Fruit fly (Drosophila melanogaster): ENCODE data around the gene cm.

cm gene

dm6 chrX:7014931-7015428, 4.0 kb upstream of the cm start (continued):
- no peak; the same call in 1 of the 2 replicates for TF ChIP-seq stc (GFP tag; IDR thresholded peaks at IDR 0.05)
- TF ChIP-seq CG3281 (GFP tag; optimal IDR thresholded peaks at IDR 0.05): peak; percentile 25
- TF ChIP-seq Xrp1 (GFP tag; IDR thresholded peaks at IDR 0.05): peak; percentile 55
- peak; percentile 27 for TF ChIP-seq Mad (GFP tag; optimal IDR thresholded peaks at IDR 0.05)
- peak; percentile 15; the same call in 1 of the 2 replicates for TF ChIP-seq Taf1 (GFP tag; IDR thresholded peaks at IDR 0.05)
- no peak for TF ChIP-seq jigr1 (GFP tag; IDR thresholded peaks at IDR 0.05)
- peak; percentile 85 for TF ChIP-seq Bgb (GFP tag; IDR thresholded peaks at IDR 0.05; ENCODE audit: partially characterized antibody)
- 0 out of 2 replicates have a peak, but pooled peaks have one; percentile 26 for TF ChIP-seq CG31441 (GFP tag; IDR thresholded peaks at IDR 0.05)
- no peak for TF ChIP-seq Trl (optimal IDR thresholded peaks at IDR 0.05)
- TF ChIP-seq Trl (GFP tag; optimal IDR thresholded peaks at IDR 0.05): peak; percentile 67
- no peak for TF ChIP-seq tup (GFP tag; optimal IDR thresholded peaks at IDR 0.05)
- TF ChIP-seq Hr51 (GFP tag; optimal IDR thresholded peaks at IDR 0.05): peak in 1 of 2 experiments; percentile 34
- peak; percentile 74 for TF ChIP-seq mam (GFP tag; optimal IDR thresholded peaks at IDR 0.05)
- TF ChIP-seq knrl (GFP tag; IDR thresholded peaks at IDR 0.05; ENCODE audit: partially characterized antibody): peak; percentile 62
- peak; percentile 44 for TF ChIP-seq en (GFP tag; optimal IDR thresholded peaks at IDR 0.05)
- peak; percentile 9 for TF ChIP-seq Asciz (GFP tag; optimal IDR thresholded peaks at IDR 0.05)
- peak; percentile 40 for TF ChIP-seq jumu (GFP tag; optimal IDR thresholded peaks at IDR 0.05)
- TF ChIP-seq luna (GFP tag; optimal IDR thresholded peaks at IDR 0.05): peak; percentile 4
- TF ChIP-seq gsb (GFP tag; IDR thresholded peaks at IDR 0.05): 0 out of 2 replicates have a peak, but pooled peaks have one; percentile 6
- no peak for TF ChIP-seq fd102C (GFP tag; optimal IDR thresholded peaks at IDR 0.05)
- no peak for TF ChIP-seq grn (GFP tag; optimal IDR thresholded peaks at IDR 0.05)
- peak; percentile 57; the same call in 1 of the 3 replicates for TF ChIP-seq Dbx (GFP tag; IDR thresholded peaks at IDR 0.05)
- peak in 1 of 2 experiments; percentile 3 for TF ChIP-seq pan (optimal IDR thresholded peaks at IDR 0.05)
- TF ChIP-seq pan (GFP tag; optimal IDR thresholded peaks at IDR 0.05 in 1 of 2, IDR thresholded peaks at IDR 0.05 in 1 of 2): peak in 1 of 2 experiments; percentile 60
- no peak for TF ChIP-seq Spps (tag; optimal IDR thresholded peaks at IDR 0.05)
- TF ChIP-seq HHEX (GFP tag; optimal IDR thresholded peaks at IDR 0.05): peak; percentile 41
- TF ChIP-seq CG3726 (GFP tag; IDR thresholded peaks at IDR 0.05): 0 out of 3 replicates have a peak, but pooled peaks have one; percentile 19
- no peak for TF ChIP-seq toy (GFP tag; IDR thresholded peaks at IDR 0.05)
- no peak for TF ChIP-seq TFAM (GFP tag; optimal IDR thresholded peaks at IDR 0.05)
- TF ChIP-seq Atf-2 (GFP tag; optimal IDR thresholded peaks at IDR 0.05): no peak
- peak; percentile 17 for TF ChIP-seq CG4707 (GFP tag; optimal IDR thresholded peaks at IDR 0.05)
- peak; percentile 19 for TF ChIP-seq slou (GFP tag; optimal IDR thresholded peaks at IDR 0.05)
- TF ChIP-seq Drgx (GFP tag; IDR thresholded peaks at IDR 0.05): peak; percentile 40
- TF ChIP-seq stwl (tag; optimal IDR thresholded peaks at IDR 0.05): peak; percentile 58
- TF ChIP-seq gem (tag; optimal IDR thresholded peaks at IDR 0.05): peak; percentile 55
- TF ChIP-seq tio (GFP tag; optimal IDR thresholded peaks at IDR 0.05): peak; percentile 23
- TF ChIP-seq CG14667 (GFP tag; IDR thresholded peaks at IDR 0.05): no peak
- peak; percentile 77 for TF ChIP-seq CG32532 (GFP tag; IDR thresholded peaks at IDR 0.05)
- TF ChIP-seq Fer1 (GFP tag; optimal IDR thresholded peaks at IDR 0.05): peak; percentile 41
- TF ChIP-seq CG11093 (GFP tag; IDR thresholded peaks at IDR 0.05): peak; percentile 45; the same call in 2 of the 3 replicates
- peak; percentile 39 for TF ChIP-seq CG13424 (tag; optimal IDR thresholded peaks at IDR 0.05)
- TF ChIP-seq ssp (GFP tag; IDR thresholded peaks at IDR 0.05): no peak
- TF ChIP-seq CG7839 (tag; optimal IDR thresholded peaks at IDR 0.05): peak; percentile 66
- peak; percentile 57 for TF ChIP-seq hbn (GFP tag; IDR thresholded peaks at IDR 0.05; ENCODE audit: partially characterized antibody)
- no peak for TF ChIP-seq prd (optimal IDR thresholded peaks at IDR 0.05)
- TF ChIP-seq prd (GFP tag; IDR thresholded peaks at IDR 0.05): peak; percentile 62
- no peak for TF ChIP-seq crp (GFP tag; optimal IDR thresholded peaks at IDR 0.05)
- 0 out of 2 replicates have a peak, but pooled peaks have one; percentile 20 for TF ChIP-seq CG6689 (GFP tag; IDR thresholded peaks at IDR 0.05)
- TF ChIP-seq btn (GFP tag; optimal IDR thresholded peaks at IDR 0.05): no peak
- TF ChIP-seq zfh2 (GFP tag; optimal IDR thresholded peaks at IDR 0.05): peak; percentile 27
- peak; percentile 84 for TF ChIP-seq lilli (GFP tag; optimal IDR thresholded peaks at IDR 0.05)
